Worm (Caenorhabditis elegans) whole organism, L4/young adult: ENCODE data around the gene srh-46.
A peak's percentile ranks its signal among the peaks of the same experiment; 100 is the strongest.

ENCODE experiments used
- W03F9.2 ChIP-seq: fragments of 150-350 bp; optimal IDR thresholded peaks from 2 replicates; lab custom pipeline; 2014; ENCODE audit warnings: missing biosample characterization, missing genetic modification characterization
- dao-5 ChIP-seq: sonication (generic microtip); optimal IDR thresholded peaks from 2 replicates; lab custom pipeline; 2016; ENCODE audit warnings: missing genotype, missing genetic modification characterization, moderate library complexity, missing compliant biosample characterization
- him-1 ChIP-seq: sonication (generic microtip); optimal IDR thresholded peaks from 2 replicates; lab custom pipeline; 2016; ENCODE audit warnings: missing genotype, missing genetic modification reagents, missing genetic modification characterization, missing compliant biosample characterization

The srh-46 gene

DNA sequence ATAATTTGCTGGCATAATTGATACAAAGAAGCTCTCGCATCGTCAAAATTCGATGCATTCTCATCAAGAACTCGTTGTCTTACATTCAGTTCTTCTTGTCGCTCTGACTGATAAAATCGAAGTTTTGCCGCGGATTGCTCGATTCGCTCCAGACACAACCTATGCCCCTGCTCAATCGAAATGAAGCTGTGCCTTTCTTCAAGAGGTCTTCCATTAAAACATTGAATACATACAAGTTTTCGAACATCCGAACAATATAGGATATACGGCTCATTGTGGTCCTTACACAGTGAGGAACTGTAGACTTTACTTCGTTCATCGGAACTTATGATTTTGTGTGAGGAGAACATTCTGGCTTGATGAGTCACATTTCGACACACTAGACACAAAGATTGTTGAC is 18.2 kb upstream of the srh-46 start:
- TF ChIP-seq him-1 (no peak), dao-5 (tag; lab: Kevin White, UChicago) (no peak), W03F9.2 (tag; lab: Kevin White, UChicago) (no peak)

DNA sequence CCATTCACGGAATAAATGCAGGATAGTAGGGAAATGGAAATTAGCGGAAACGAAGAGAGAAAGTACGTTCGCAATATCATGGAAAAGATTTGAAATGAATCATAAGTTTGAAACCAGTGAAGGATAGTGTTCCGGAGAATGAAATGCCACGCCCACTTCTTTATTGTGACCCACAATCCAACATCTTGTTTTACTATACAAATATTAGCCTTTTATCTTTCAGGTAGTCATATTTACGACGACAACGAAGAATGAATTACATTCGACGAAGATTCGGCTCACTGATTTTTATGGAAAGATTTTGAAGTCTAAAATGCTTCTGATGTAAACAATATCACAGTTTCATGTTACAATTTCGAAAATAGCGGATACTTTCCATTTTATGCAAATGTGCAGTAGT is 14.1 kb upstream of the srh-46 start, which contains the start of gene cutl-18:
TSS of gene cutl-18 (minus strand) at position 101 of the 400 bp plus-strand sequence.
- no peak for TF ChIP-seq him-1
- TF ChIP-seq dao-5 (tag; lab: Kevin White, UChicago): no peak
- TF ChIP-seq W03F9.2 (tag; lab: Kevin White, UChicago): no peak

DNA sequence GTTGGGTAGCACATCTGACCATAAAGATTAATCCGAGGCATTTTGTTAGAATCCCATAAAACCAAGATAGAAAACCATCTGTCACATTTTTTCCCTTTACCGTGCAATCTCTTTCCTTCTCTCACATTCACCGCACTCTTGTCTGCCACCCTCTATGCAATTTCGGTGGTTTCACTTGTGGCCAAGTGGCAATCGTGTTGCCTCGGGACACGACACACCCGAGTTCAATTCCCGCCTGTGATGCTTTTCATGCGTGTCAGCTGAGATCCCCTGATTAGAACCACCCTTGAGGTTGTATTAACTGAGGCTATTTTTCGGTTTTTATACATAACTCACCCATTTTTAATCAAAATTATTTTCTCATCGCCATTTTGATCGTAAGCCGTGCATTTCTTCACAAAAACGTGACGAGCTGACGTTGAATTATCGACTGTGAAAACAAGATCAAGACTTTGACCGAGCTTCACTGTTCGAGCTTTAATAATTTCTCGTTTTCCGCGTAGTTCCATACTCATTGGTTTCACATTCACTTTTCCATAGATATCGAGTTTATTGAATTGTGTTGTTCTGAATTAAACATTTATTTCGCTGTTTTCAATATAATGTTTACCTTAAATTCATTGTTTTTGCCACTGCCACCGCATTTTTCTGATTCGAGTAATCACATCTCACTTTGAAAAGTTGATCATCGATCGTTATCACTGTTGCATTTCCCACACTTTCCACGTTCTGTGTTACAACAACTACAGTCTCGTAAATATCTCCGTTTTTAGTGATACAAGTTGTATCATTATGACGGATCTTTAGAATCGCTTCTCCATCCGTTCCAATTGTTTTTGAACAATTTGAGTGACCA is 11.6 kb upstream of the srh-46 start:
- TF ChIP-seq dao-5 (tag; lab: Kevin White, UChicago): peak; percentile 96
- TF ChIP-seq him-1: peak; percentile 37
- TF ChIP-seq W03F9.2 (tag; lab: Kevin White, UChicago): peak; percentile 78

DNA sequence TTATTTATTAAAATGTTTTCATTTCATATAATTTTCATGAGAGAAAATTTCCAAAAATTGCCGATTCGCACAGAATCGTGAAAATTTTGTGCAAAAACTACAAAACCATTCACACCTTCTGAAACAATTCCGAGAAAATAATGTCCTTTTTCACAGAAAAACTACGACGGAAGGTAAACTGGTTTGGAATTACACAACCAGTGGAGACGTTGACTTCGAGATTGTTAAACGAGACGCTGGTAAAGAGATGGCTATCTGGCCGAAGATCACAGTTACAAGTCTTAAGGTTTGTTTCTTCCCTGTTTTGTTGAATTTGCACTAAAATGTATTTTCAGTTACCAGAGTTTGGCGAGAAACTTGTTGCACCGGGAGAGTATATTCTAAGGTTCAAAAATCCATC is 10.2 kb upstream of the srh-46 start:
- no peak for TF ChIP-seq him-1
- TF ChIP-seq dao-5 (tag; lab: Kevin White, UChicago): no peak
- TF ChIP-seq W03F9.2 (tag; lab: Kevin White, UChicago): no peak

DNA sequence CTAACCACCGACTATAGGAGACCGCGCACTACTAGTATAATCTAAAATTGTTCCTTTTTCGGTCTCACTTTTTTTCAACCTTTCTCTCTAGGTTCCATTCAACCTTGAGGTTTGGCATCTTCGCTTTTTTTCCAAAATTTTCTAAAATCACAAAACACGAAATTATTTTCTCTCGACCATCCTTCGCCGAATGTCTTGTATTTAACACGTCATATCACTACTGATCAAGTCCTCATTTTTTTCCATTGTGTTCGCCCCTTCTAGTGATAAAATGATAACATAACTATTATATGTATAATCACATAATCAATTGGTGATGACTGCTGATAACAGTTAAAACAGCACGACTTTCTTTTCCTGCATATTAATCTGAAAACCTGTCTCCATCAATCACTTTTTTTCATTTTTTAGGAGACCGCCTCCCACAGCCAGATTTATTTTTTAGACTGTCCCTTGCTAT is 8.4 kb upstream of the srh-46 start, which contains the start of gene T03F7.7:
TSS of gene T03F7.7 (plus strand) at position 410 of the 460 bp plus-strand sequence.
- TF ChIP-seq W03F9.2 (tag; lab: Kevin White, UChicago): no peak
- no peak for TF ChIP-seq him-1
- TF ChIP-seq dao-5 (tag; lab: Kevin White, UChicago): no peak

DNA sequence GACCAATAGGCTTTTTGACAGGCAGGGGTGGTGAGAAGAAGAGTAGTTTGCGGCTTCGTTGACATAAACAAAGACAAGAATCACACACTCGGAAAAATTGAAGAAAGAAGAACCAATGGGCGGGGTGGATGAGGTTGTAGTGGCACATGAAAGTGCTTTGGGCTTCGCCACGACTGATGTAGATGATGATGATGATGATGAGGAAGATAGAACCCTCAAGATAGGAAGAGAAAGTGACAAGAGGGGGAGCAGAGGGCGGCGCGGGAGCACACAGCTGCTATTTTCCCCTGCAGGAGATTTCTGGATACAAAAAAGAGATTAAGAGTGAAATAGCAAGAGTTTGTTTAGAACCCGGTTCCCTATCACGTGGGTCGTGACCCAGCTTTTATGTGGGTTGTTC is 6.2 kb upstream of the srh-46 start:
- no peak for TF ChIP-seq dao-5 (tag; lab: Kevin White, UChicago)
- no peak for TF ChIP-seq W03F9.2 (tag; lab: Kevin White, UChicago)
- no peak for TF ChIP-seq him-1

DNA sequence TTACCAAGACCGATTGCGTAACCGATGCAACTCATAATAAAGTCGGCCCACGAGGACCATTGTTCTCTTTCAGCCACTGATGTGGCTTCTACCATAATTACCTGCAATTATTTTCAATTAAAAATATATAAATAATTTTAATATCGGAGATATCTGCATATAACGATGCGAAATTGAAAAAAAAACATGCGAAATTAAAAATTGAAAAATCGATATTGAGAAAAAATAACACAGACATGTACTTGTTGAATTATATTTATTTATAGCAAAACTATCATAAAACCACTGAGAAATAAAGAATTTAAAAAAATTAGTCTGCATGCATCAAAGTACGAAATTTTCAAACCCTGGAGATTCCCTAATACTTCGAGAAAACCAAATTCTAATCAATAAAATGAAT is 5.7 kb upstream of the srh-46 start, which contains the start of gene snf-11:
TSS of gene snf-11 (minus strand) at position 101 of the 400 bp plus-strand sequence.
- TF ChIP-seq him-1: no peak
- no peak for TF ChIP-seq W03F9.2 (tag; lab: Kevin White, UChicago)
- TF ChIP-seq dao-5 (tag; lab: Kevin White, UChicago): no peak

DNA sequence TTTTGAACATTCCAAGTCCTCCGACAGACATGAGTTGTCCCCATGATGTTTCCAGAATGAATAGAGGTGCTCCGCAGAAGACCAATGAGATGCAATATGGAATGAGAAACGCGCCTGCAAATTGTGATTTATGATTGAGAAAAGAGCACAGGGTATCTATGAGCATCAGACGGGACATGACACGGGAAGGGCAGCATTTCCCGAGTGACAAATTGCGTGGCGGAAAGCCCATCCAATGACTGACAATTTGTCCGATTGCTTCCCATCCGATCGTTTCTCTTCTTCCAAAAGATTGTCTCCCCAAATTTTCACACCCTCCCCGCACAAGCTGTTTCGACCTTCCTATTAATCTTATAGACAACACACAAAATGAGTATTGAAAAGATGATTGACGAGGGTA is 5.1 kb upstream of the srh-46 start:
- no peak for TF ChIP-seq W03F9.2 (tag; lab: Kevin White, UChicago)
- TF ChIP-seq him-1: no peak
- TF ChIP-seq dao-5 (tag; lab: Kevin White, UChicago): no peak

DNA sequence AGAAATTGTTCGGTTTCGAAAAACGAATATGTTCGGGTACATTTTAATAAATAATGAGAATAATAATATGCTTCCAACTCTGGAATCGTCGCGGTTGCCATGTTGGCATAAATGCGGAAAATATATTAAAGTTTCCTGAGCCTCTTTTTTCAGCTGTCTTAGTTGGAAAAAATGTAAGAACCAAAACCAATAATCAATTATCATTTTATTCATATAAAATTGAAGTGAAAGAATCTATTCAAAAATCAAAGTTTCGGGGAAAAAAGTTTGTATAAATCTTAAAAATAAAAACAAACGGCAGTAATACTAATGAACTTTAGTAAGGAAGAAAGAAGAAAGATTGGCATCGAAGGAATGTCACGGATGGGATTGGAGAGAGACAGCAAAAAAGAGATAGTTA is 2.2 kb upstream of the srh-46 start, which contains the start of gene srh-45:
TSS of gene srh-45 (minus strand) at position 101 of the 400 bp plus-strand sequence.
- TF ChIP-seq W03F9.2 (tag; lab: Kevin White, UChicago) (no peak), him-1 (no peak), dao-5 (tag; lab: Kevin White, UChicago) (no peak)

DNA sequence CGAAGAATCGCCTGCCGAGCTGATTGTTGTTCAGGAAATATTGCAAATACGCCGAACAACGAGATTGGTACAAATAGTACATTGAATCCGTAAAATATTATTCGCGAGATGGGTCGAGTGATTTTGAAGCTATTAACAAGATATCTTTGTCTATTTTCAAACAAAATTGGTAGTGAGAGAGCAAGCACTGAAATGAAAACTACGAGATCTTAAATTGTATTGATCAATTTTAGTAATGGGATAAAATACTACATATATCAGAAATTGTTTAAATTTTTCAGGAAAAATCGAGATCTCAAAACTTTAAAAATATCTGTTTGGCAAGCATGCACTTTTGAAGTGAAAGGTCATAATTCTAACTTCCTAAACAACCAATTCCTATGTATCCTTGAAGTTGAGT is 1.5 kb upstream of the srh-46 start:
- TF ChIP-seq dao-5 (tag; lab: Kevin White, UChicago) (no peak), him-1 (no peak), W03F9.2 (tag; lab: Kevin White, UChicago) (no peak)

DNA sequence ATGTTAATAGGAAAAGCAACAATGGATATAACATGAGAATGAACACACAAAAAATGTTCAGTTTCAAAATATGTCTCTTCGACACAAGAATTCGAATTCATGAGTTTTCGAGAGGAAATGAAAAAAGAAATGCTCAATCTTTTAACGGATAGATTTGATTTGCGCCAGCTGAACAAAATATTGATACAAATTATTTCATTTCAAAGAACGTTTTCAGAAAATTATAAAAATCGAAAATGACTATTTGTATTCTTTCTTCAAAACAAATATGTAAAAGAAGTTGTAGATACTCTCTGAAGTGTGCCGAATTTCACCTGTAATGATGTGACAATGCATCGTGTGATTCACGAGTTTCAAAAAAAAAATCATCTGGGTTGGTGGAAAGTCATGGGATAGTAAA is 2.1 kb downstream of the srh-46 start, which contains the start of gene srh-47:
TSS of gene srh-47 (minus strand) at position 101 of the 400 bp plus-strand sequence.
- no peak for TF ChIP-seq him-1
- no peak for TF ChIP-seq W03F9.2 (tag; lab: Kevin White, UChicago)
- no peak for TF ChIP-seq dao-5 (tag; lab: Kevin White, UChicago)

DNA sequence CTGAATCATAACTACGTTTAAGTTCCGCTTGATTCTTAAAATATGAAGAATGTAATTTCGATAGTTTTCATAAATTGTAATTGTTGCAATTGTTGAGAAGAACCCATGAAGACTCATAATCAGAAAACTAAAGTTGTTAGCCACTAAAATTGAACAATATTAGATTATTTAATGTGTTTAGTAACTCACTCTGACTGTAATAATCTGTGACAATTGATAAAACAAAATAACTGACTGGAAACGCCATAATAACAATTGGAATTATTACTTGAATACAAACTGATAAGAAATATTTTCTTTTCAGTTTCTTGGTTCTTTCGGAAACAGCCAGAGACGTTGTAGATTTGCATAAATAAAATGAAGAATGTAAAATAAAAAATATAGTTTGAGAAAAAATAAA is 3.3 kb downstream of the srh-46 start:
- no peak for TF ChIP-seq W03F9.2 (tag; lab: Kevin White, UChicago)
- no peak for TF ChIP-seq him-1
- no peak for TF ChIP-seq dao-5 (tag; lab: Kevin White, UChicago)

DNA sequence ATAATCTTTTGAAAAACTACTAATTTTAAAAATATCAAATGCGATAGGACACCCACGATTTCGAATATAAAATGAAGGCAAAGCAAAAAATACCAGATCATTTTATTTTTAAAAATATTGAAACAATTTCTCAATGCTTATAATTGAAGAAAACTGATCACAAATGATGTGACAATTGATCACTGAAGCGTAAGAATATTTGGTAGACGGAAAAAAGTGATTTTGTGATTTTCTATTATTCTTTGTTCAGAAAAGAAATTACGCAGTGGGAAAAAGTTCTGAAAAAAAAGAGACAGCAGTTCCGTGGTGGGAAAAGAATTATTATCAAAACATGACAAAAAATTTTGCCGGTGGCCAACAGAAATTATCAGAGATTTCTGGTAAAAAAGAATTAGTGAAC is 4.1 kb downstream of the srh-46 start, which contains the start of gene T03F7.5:
TSS of gene T03F7.5 (minus strand) at position 101 of the 400 bp plus-strand sequence.
- no peak for TF ChIP-seq W03F9.2 (tag; lab: Kevin White, UChicago)
- TF ChIP-seq dao-5 (tag; lab: Kevin White, UChicago): no peak
- TF ChIP-seq him-1: no peak

DNA sequence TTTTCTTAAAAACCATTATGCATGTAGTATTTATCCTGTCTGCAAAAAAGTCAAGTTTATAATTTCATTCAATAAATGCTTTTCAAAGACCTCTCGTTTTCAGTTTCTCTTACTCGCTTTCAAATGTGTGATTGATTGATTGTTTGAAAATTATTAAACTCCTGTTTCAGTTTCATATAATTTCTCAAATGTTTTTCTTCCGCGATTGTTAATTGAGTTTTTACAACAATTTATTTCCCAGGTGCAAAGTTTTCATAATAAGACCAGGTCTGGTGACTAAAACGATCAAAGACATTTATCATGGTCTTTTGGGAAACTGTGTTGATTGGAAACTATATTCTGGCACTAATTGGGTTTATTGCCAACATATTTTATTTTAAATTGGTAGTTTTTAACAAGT is 8.3 kb downstream of the srh-46 start, which contains the start of gene T03F7.6:
TSS of gene T03F7.6 (plus strand) at position 301 of the 400 bp plus-strand sequence.
- TF ChIP-seq W03F9.2 (tag; lab: Kevin White, UChicago) (no peak), dao-5 (tag; lab: Kevin White, UChicago) (no peak), him-1 (no peak)
